Fruit fly (Drosophila melanogaster) whole organism, pupa: Measurements from ENCODE around the gene barr.

Experiments used
- CG10348 ChIP-seq: fragments of 200-800 bp; sonication (Bioruptor generic); IDR thresholded peaks from 2 replicates; pipeline ENCODE4 v1.3.6; 2022; ENCODE audit warnings: missing biosample characterization, missing genetic modification characterization
- CG12605 ChIP-seq: fragments of 200-800 bp; sonication (Bioruptor generic); IDR thresholded peaks from 2 replicates; pipeline ENCODE4 v1.3.6; 2022; ENCODE audit warnings: missing biosample characterization, missing genetic modification characterization
- CG13204 ChIP-seq: fragments of 200-800 bp; sonication (Bioruptor generic); optimal IDR thresholded peaks from 2 replicates; lab custom pipeline; 2018; ENCODE audit warnings: missing biosample characterization, mild to moderate bottlenecking, missing genetic modification characterization, moderate library complexity
- CG14655 ChIP-seq: fragments of 200-800 bp; sonication (Bioruptor generic); optimal IDR thresholded peaks from 3 replicates; lab custom pipeline; 2017; ENCODE audit warnings: mild to moderate bottlenecking, missing biosample characterization, missing genetic modification reagents, missing genetic modification characterization
- CG15710 ChIP-seq: fragments of 200-800 bp; sonication (Bioruptor generic); optimal IDR thresholded peaks from 2 replicates; lab custom pipeline; 2018; ENCODE audit warnings: missing biosample characterization, mild to moderate bottlenecking, missing genetic modification characterization, moderate library complexity
- CG17806 ChIP-seq: fragments of 200-800 bp; sonication (Bioruptor generic); optimal IDR thresholded peaks from 2 replicates; lab custom pipeline; 2018; ENCODE audit warnings: missing biosample characterization, mild to moderate bottlenecking, missing genetic modification characterization, moderate library complexity
- CG32121 ChIP-seq: fragments of 200-800 bp; sonication (Bioruptor generic); IDR thresholded peaks from 2 replicates; pipeline ENCODE4 v1.3.6; 2022; ENCODE audit warnings: missing biosample characterization, missing genetic modification characterization
- CG34367 ChIP-seq: fragments of 200-800 bp; sonication (Bioruptor generic); optimal IDR thresholded peaks from 2 replicates; lab custom pipeline; 2018; ENCODE audit warnings: missing biosample characterization, mild to moderate bottlenecking, missing genetic modification characterization
- CG4496 ChIP-seq: fragments of 200-800 bp; sonication (Bioruptor generic); IDR thresholded peaks from 3 replicates; pipeline ENCODE4 v1.3.6; 2022; ENCODE audit warnings: missing biosample characterization, missing genetic modification characterization
- CG8159 ChIP-seq: fragments of 200-800 bp; sonication (Bioruptor generic); optimal IDR thresholded peaks from 3 replicates; lab custom pipeline; 2018; ENCODE audit warnings: missing biosample characterization, mild to moderate bottlenecking, missing genetic modification characterization, moderate library complexity
- CG8301 ChIP-seq: fragments of 200-800 bp; sonication (Bioruptor generic); optimal IDR thresholded peaks from 2 replicates; lab custom pipeline; 2018; ENCODE audit warnings: missing biosample characterization, mild to moderate bottlenecking, missing genetic modification characterization
- CG9948 ChIP-seq: fragments of 200-800 bp; sonication (Bioruptor generic); optimal IDR thresholded peaks from 2 replicates; lab custom pipeline; 2018; ENCODE audit warnings: missing biosample characterization, mild to moderate bottlenecking, missing genetic modification characterization, moderate library complexity
- D1 ChIP-seq: fragments of 200-800 bp; sonication (Bioruptor generic); optimal IDR thresholded peaks from 2 replicates; lab custom pipeline; 2018; ENCODE audit warnings: missing biosample characterization, mild to moderate bottlenecking, missing genetic modification characterization, moderate library complexity
- EcR ChIP-seq: fragments of 200-800 bp; sonication (Bioruptor generic); optimal IDR thresholded peaks from 3 replicates; lab custom pipeline; 2019; ENCODE audit warnings: missing biosample characterization, missing genetic modification characterization, mild to moderate bottlenecking, moderate library complexity, missing genetic modification reagents
- Ets98B ChIP-seq: fragments of 200-800 bp; sonication (Bioruptor generic); IDR thresholded peaks from 2 replicates; pipeline ENCODE4 v1.3.6; 2022; ENCODE audit warnings: missing biosample characterization, missing genetic modification characterization
- Pif1A ChIP-seq: fragments of 200-800 bp; sonication (Bioruptor generic); optimal IDR thresholded peaks from 3 replicates; lab custom pipeline; 2016; ENCODE audit warnings: missing biosample characterization, missing genetic modification characterization
- Pif1B ChIP-seq: fragments of 200-800 bp; sonication (Bioruptor generic); optimal IDR thresholded peaks from 3 replicates; lab custom pipeline; 2016; ENCODE audit warnings: missing biosample characterization, missing genetic modification characterization
- Snoo ChIP-seq: fragments of 200-800 bp; sonication (Bioruptor generic); optimal IDR thresholded peaks from 3 replicates; lab custom pipeline; 2017; ENCODE audit warnings: missing biosample characterization, mild to moderate bottlenecking, missing genetic modification characterization, inconsistent platforms
- fd96Ca ChIP-seq: fragments of 200-800 bp; sonication (Bioruptor generic); IDR thresholded peaks from 3 replicates; pipeline ENCODE4 v1.3.6; 2022; ENCODE audit warnings: missing biosample characterization, missing genetic modification characterization
- gl ChIP-seq: fragments of 200-800 bp; sonication (Bioruptor generic); optimal IDR thresholded peaks from 2 replicates; lab custom pipeline; 2018; ENCODE audit warnings: missing biosample characterization, mild to moderate bottlenecking, missing genetic modification characterization
- rn ChIP-seq: fragments of 200-800 bp; sonication (Bioruptor generic); IDR thresholded peaks from 2 replicates; pipeline ENCODE4 v1.3.6; 2022; ENCODE audit warnings: missing biosample characterization, missing genetic modification characterization

barr gene

dm6 chr2L:20080772-20081171 is 19.6 kb upstream of the barr start:
- no peak for TF ChIP-seq Snoo (tag; lab: Kevin White, UChicago)
- TF ChIP-seq CG8301 (tag; lab: Kevin White, UChicago): no peak
- no peak for TF ChIP-seq EcR
- no peak for TF ChIP-seq CG12605 (GFP tag; lab: Robert Waterston, UW)
- TF ChIP-seq CG9948 (tag; lab: Kevin White, UChicago): no peak
- no peak for TF ChIP-seq CG34367 (tag; lab: Kevin White, UChicago)
- TF ChIP-seq Pif1B (GFP tag; lab: Kevin White, UChicago): no peak
- TF ChIP-seq D1: no peak
- TF ChIP-seq CG14655 (GFP tag; lab: Kevin White, UChicago): no peak
- 0 out of 3 replicates have a peak, but pooled peaks have one; percentile 24 for TF ChIP-seq CG4496 (GFP tag; lab: Robert Waterston, UW)
- no peak for TF ChIP-seq CG8159 (tag; lab: Kevin White, UChicago)
- 0 out of 2 replicates have a peak, but pooled peaks have one; percentile 14 for TF ChIP-seq CG32121 (GFP tag; lab: Robert Waterston, UW)
- TF ChIP-seq CG10348 (GFP tag; lab: Robert Waterston, UW): no peak
- no peak for TF ChIP-seq CG15710 (tag; lab: Kevin White, UChicago)
- TF ChIP-seq Pif1A (GFP tag; lab: Kevin White, UChicago): no peak
- peak; percentile 5 for TF ChIP-seq gl (tag; lab: Kevin White, UChicago)
- no peak for TF ChIP-seq fd96Ca (GFP tag; lab: Robert Waterston, UW)
- TF ChIP-seq CG17806: no peak
- TF ChIP-seq, all 21 proteins: peak for 3

- TF ChIP-seq rn (GFP tag; lab: Robert Waterston, UW): no peak
- no peak for TF ChIP-seq CG17806
- TF ChIP-seq gl (tag; lab: Kevin White, UChicago): no peak
- peak; percentile 11 for TF ChIP-seq Pif1A (GFP tag; lab: Kevin White, UChicago)
Measured at dm6 chr2L:20078880-20079279, 17.7 kb upstream of the barr start.

DNA sequence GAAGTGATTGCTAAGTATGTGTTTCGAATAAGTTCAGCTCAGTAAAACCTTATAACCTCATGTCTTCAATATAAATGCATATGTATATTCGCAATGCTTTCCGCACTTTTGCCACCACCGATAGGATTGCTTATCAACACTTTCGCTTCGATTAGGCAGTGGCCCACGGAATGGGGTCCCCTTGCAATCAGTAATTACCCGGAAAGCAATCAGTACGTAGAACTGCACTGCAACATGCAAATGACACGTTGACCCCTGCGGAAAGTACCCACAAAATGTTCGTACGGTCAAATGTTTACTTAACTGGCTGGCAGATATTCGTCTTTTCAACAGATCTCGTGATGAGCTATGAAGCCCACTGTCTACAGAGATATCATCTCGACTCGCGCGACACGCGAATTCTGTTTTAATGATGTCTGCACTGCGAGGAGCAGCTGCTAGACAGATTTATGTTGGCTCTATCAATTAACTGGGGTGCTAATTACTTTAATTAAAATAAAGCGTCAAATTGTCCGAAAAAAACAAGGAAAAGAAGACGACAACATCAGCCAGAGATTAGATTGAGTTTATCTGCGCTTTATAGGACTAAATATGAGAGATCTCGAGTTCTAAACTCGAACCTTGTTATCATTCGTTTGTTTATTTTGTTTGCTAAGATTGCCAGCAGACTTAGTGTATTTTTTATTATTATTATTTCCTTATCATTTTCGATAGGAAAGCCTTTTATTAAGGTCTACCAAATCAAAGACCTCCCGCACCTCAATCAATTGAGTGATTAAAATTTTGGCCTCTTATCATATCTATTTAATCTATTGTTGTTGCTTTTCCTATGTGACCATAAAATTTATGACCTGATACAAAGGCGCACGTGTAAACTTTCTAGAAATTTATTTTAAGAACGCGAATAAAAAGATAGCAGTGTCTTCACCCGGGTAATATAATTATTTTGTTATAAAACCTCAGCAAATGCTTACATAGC is 16.5 kb upstream of the barr start:
- TF ChIP-seq CG13204 (no peak), EcR (peak; percentile 59)

DNA sequence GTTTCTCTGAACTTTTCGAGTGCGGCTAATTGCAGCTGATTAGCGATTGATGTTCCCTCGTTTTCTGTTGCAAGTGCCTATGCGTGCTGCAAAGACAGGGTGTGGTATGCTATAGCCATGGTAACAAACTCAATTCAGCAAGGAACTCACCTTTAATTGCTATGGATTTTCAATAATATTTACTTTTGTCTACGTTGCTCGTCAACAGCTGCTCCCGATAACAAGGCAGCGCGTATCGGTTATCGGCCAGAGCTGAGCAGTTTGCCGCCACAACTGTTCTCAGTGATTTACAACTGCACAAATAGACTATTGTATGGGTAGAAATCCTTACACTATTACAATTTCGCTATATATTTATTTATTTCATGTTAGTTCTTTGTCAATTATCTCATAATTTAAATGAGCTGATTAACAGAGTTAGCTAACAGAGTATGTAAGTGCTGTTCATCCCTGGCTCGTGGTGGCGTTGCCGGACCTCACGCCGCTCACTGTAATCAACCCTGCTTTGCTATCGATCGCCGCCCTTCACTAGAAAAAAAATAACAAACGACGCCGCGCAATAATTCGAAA is 14.1 kb upstream of the barr start, which contains the start of the genes pr and neb:
pr (minus strand) TSS at position 225 of the 570 bp plus-strand sequence.
neb (plus strand) TSS at position 524 of the 570 bp plus-strand sequence.
- no peak for TF ChIP-seq Snoo (tag; lab: Kevin White, UChicago)
- TF ChIP-seq CG32121 (GFP tag; lab: Robert Waterston, UW): no peak
- peak; percentile 50 for TF ChIP-seq CG15710 (tag; lab: Kevin White, UChicago)
- TF ChIP-seq gl (tag; lab: Kevin White, UChicago): no peak
- TF ChIP-seq Ets98B (GFP tag; lab: Robert Waterston, UW): no peak
- no peak for TF ChIP-seq CG4496 (GFP tag; lab: Robert Waterston, UW)
- TF ChIP-seq CG12605 (GFP tag; lab: Robert Waterston, UW): 0 out of 2 replicates have a peak, but pooled peaks have one; percentile 39
- TF ChIP-seq Pif1B (GFP tag; lab: Kevin White, UChicago): peak; percentile 61
- TF ChIP-seq CG34367 (tag; lab: Kevin White, UChicago): peak; percentile 36
- no peak for TF ChIP-seq EcR

dm6 chr2L:20074388-20074787 is 13.2 kb upstream of the barr start:
- TF ChIP-seq gl (tag; lab: Kevin White, UChicago): no peak

- TF ChIP-seq Ets98B (GFP tag; lab: Robert Waterston, UW): no peak
- TF ChIP-seq CG34367 (tag; lab: Kevin White, UChicago): no peak
Measured at dm6 chr2L:20072095-20072494, 10.9 kb upstream of the barr start, which contains the start of gene CG10730. Gene CG10730, minus strand, starts transcription at chr2L:20072195.
